Fruit fly (Drosophila melanogaster) whole organism, embryonic: ENCODE data around the gene Bacc.

Experiments used
- Aef1 ChIP-seq: fragments of 200-800 bp; sonication (Bioruptor generic); IDR thresholded peaks from 3 replicates; pipeline ENCODE4 v1.3.6; 2022; ENCODE audit warnings: missing biosample characterization, missing genetic modification characterization
- CG11504 ChIP-seq: fragments of 200-800 bp; sonication (Bioruptor generic); optimal IDR thresholded peaks from 3 replicates; lab custom pipeline; 2019; ENCODE audit warnings: missing biosample characterization, mild to moderate bottlenecking, missing genetic modification characterization, moderate library complexity
- CG12104 ChIP-seq: fragments of 200-800 bp; sonication (Bioruptor generic); optimal IDR thresholded peaks from 3 replicates; lab custom pipeline; 2016; ENCODE audit warnings: missing biosample characterization, missing genetic modification characterization
- CG15601 ChIP-seq: fragments of 200-800 bp; sonication (Bioruptor generic); optimal IDR thresholded peaks from 3 replicates; lab custom pipeline; 2019; ENCODE audit warnings: missing biosample characterization, mild to moderate bottlenecking, missing genetic modification characterization, moderate library complexity
- CG15696 ChIP-seq: fragments of 200-800 bp; sonication (Bioruptor generic); optimal IDR thresholded peaks from 2 replicates; lab custom pipeline; 2019; ENCODE audit warnings: missing biosample characterization, mild to moderate bottlenecking, missing genetic modification characterization, moderate library complexity
- CG1602 ChIP-seq: fragments of 200-800 bp; sonication (Bioruptor generic); optimal IDR thresholded peaks from 3 replicates; lab custom pipeline; 2016; ENCODE audit warnings: missing biosample characterization, missing genetic modification characterization
- CG16779 ChIP-seq: fragments of 200-800 bp; sonication (Bioruptor generic); IDR thresholded peaks from 2 replicates; pipeline ENCODE4 v1.3.6; 2022; ENCODE audit warnings: missing biosample characterization, missing genetic modification characterization
- CG16813 ChIP-seq: fragments of 200-800 bp; sonication (Bioruptor generic); IDR thresholded peaks from 3 replicates; pipeline ENCODE4 v1.3.6; 2022; ENCODE audit warnings: missing biosample characterization, missing genetic modification characterization; ENCODE audit not compliant: partially characterized antibody
- CG2678 ChIP-seq: fragments of 200-800 bp; sonication (Bioruptor generic); optimal IDR thresholded peaks from 3 replicates; lab custom pipeline; 2019; ENCODE audit warnings: missing biosample characterization, mild to moderate bottlenecking, missing genetic modification characterization, moderate library complexity
- CG34224 ChIP-seq: fragments of 200-800 bp; sonication (Bioruptor generic); IDR thresholded peaks from 3 replicates; pipeline ENCODE4 v1.3.6; 2022; ENCODE audit warnings: missing biosample characterization, missing genetic modification characterization; ENCODE audit not compliant: partially characterized antibody
- CG6813 ChIP-seq: fragments of 200-800 bp; sonication (Bioruptor generic); optimal IDR thresholded peaks from 2 replicates; lab custom pipeline; 2017; ENCODE audit warnings: missing biosample characterization, missing genetic modification characterization, mild to moderate bottlenecking, moderate library complexity, missing genetic modification reagents
- CG7928 ChIP-seq: fragments of 200-800 bp; sonication (Bioruptor generic); optimal IDR thresholded peaks from 2 replicates; lab custom pipeline; 2017; ENCODE audit warnings: missing biosample characterization, mild to moderate bottlenecking, missing genetic modification characterization
- CG9609 ChIP-seq: fragments of 200-800 bp; sonication (Bioruptor generic); optimal IDR thresholded peaks from 3 replicates; lab custom pipeline; 2016; ENCODE audit warnings: missing biosample characterization, missing genetic modification characterization
- CG9817 ChIP-seq: fragments of 200-800 bp; sonication (Bioruptor generic); optimal IDR thresholded peaks from 2 replicates; lab custom pipeline; 2018; ENCODE audit warnings: missing biosample characterization, mild to moderate bottlenecking, missing genetic modification characterization, moderate library complexity
- D ChIP-seq, 2 experiments: fragments of 200-800 bp in 1 of 2; fragments of >200 bp in 1 of 2; sonication (Bioruptor generic) in 1 of 2; optimal IDR thresholded peaks; 2 replicates in 1 of 2; 3 replicates in 1 of 2; lab custom pipeline; 2017; ENCODE audit warnings: mild to moderate bottlenecking in 1 of 2, missing biosample characterization in 1 of 2, missing genetic modification characterization in 1 of 2, missing genetic modification reagents in 1 of 2
- Dek ChIP-seq: fragments of 200-800 bp; sonication (Bioruptor generic); optimal IDR thresholded peaks from 3 replicates; lab custom pipeline; 2019; ENCODE audit warnings: missing biosample characterization, mild to moderate bottlenecking, missing genetic modification characterization, moderate library complexity
- Dref ChIP-seq: fragments of 200-800 bp; sonication (Bioruptor generic); IDR thresholded peaks from 2 replicates; pipeline ENCODE4 v1.3.6; 2022; ENCODE audit warnings: missing biosample characterization, missing genetic modification characterization
- E2f2 ChIP-seq: fragments of 200-800 bp; sonication (Bioruptor generic); IDR thresholded peaks from 2 replicates; pipeline ENCODE4 v1.3.6; 2022; ENCODE audit warnings: missing biosample characterization, missing genetic modification characterization
- Gug ChIP-seq: fragments of 200-800 bp; sonication (Bioruptor generic); IDR thresholded peaks from 4 replicates; pipeline ENCODE4 v1.3.6; 2022; ENCODE audit warnings: missing biosample characterization, missing genetic modification characterization
- Hand ChIP-seq: fragments of 200-800 bp; sonication (Bioruptor generic); optimal IDR thresholded peaks from 2 replicates; lab custom pipeline; 2017; ENCODE audit warnings: mild to moderate bottlenecking, missing biosample characterization, missing genetic modification reagents, missing genetic modification characterization
- Hey ChIP-seq: fragments of 200-800 bp; sonication (Bioruptor generic); optimal IDR thresholded peaks from 3 replicates; lab custom pipeline; 2018; ENCODE audit warnings: missing biosample characterization, mild to moderate bottlenecking, missing genetic modification characterization
- HmgD ChIP-seq: fragments of 200-800 bp; sonication (Bioruptor generic); optimal IDR thresholded peaks from 3 replicates; lab custom pipeline; 2016; ENCODE audit warnings: missing biosample characterization, missing genetic modification characterization
- Mrtf ChIP-seq: fragments of 200-800 bp; sonication (Bioruptor generic); IDR thresholded peaks from 3 replicates; pipeline ENCODE4 v1.3.6; 2022; ENCODE audit warnings: missing biosample characterization, missing genetic modification characterization
- Oli ChIP-seq: fragments of 200-800 bp; sonication (Bioruptor generic); optimal IDR thresholded peaks from 2 replicates; lab custom pipeline; 2018; ENCODE audit warnings: missing biosample characterization, mild to moderate bottlenecking, missing genetic modification characterization, moderate library complexity
- Rx ChIP-seq: fragments of 200-800 bp; sonication (Bioruptor generic); IDR thresholded peaks from 2 replicates; pipeline ENCODE4 v1.3.6; 2022; ENCODE audit warnings: missing biosample characterization, missing genetic modification characterization
- Six4 ChIP-seq: fragments of 200-800 bp; sonication (Bioruptor generic); optimal IDR thresholded peaks from 2 replicates; lab custom pipeline; 2016; ENCODE audit warnings: missing biosample characterization, missing genetic modification characterization
- amos ChIP-seq: fragments of 200-800 bp; sonication (Bioruptor generic); IDR thresholded peaks from 2 replicates; pipeline ENCODE4 v1.3.6; 2022; ENCODE audit warnings: missing biosample characterization, missing genetic modification characterization; ENCODE audit not compliant: partially characterized antibody
- bab2 ChIP-seq: fragments of 200-800 bp; sonication (Bioruptor generic); optimal IDR thresholded peaks from 2 replicates; lab custom pipeline; 2016; ENCODE audit warnings: missing biosample characterization, missing genetic modification characterization
- cato ChIP-seq: fragments of 200-800 bp; sonication (Bioruptor generic); optimal IDR thresholded peaks from 2 replicates; lab custom pipeline; 2016; ENCODE audit warnings: missing biosample characterization, missing genetic modification characterization, borderline replicate concordance
- cg ChIP-seq: fragments of 200-800 bp; sonication (Bioruptor generic); optimal IDR thresholded peaks from 3 replicates; lab custom pipeline; 2019; ENCODE audit warnings: missing biosample characterization, mild to moderate bottlenecking, missing genetic modification characterization, moderate library complexity
- dan ChIP-seq: fragments of 200-800 bp; sonication (Bioruptor generic); IDR thresholded peaks from 2 replicates; pipeline ENCODE4 v1.3.6; 2022; ENCODE audit warnings: missing biosample characterization, missing genetic modification characterization
- dpn ChIP-seq, 2 experiments: fragments of 200-800 bp; sonication (Bioruptor generic); optimal IDR thresholded peaks; 3 replicates each; lab custom pipeline; 2016; ENCODE audit warnings: missing biosample characterization in 2 of 2, missing genetic modification characterization in 2 of 2
- eyg ChIP-seq: fragments of 200-800 bp; sonication (Bioruptor generic); optimal IDR thresholded peaks from 3 replicates; lab custom pipeline; 2016; ENCODE audit warnings: missing biosample characterization, missing genetic modification characterization
- gcm ChIP-seq: fragments of 200-800 bp; sonication (Bioruptor generic); optimal IDR thresholded peaks from 2 replicates; lab custom pipeline; 2019; ENCODE audit warnings: missing biosample characterization, mild to moderate bottlenecking, missing genetic modification characterization, moderate library complexity
- gcm2 ChIP-seq: fragments of 200-800 bp; sonication (Bioruptor generic); optimal IDR thresholded peaks from 2 replicates; lab custom pipeline; 2016; ENCODE audit warnings: missing biosample characterization, missing genetic modification characterization
- gem ChIP-seq: fragments of 200-800 bp; sonication (Bioruptor generic); optimal IDR thresholded peaks from 2 replicates; lab custom pipeline; 2019; ENCODE audit warnings: missing biosample characterization, mild to moderate bottlenecking, missing genetic modification characterization, moderate library complexity
- insv ChIP-seq, 2 experiments: fragments of 200-800 bp; sonication (Bioruptor generic); optimal IDR thresholded peaks; 3 replicates each; lab custom pipeline; 2016 to 2018; ENCODE audit warnings: missing biosample characterization in 2 of 2, missing genetic modification characterization in 2 of 2
- inv ChIP-seq: fragments of 200-800 bp; sonication (Bioruptor generic); IDR thresholded peaks from 2 replicates; pipeline ENCODE4 v1.3.6; 2022; ENCODE audit warnings: missing biosample characterization, missing genetic modification characterization; ENCODE audit not compliant: partially characterized antibody
- kni ChIP-seq: fragments of 200-800 bp; sonication (Bioruptor generic); optimal IDR thresholded peaks from 3 replicates; lab custom pipeline; 2017; ENCODE audit warnings: mild to moderate bottlenecking, missing biosample characterization, missing genetic modification reagents, missing genetic modification characterization
- lab ChIP-seq: fragments of 200-800 bp; sonication (Bioruptor generic); optimal IDR thresholded peaks from 3 replicates; lab custom pipeline; 2017; ENCODE audit warnings: missing biosample characterization, missing genetic modification characterization, mild to moderate bottlenecking, moderate library complexity, missing genetic modification reagents
- lilli ChIP-seq: fragments of 200-800 bp; sonication (Bioruptor generic); optimal IDR thresholded peaks from 3 replicates; lab custom pipeline; 2016; ENCODE audit warnings: missing biosample characterization, missing genetic modification characterization
- nau ChIP-seq: fragments of 200-800 bp; sonication (Bioruptor generic); optimal IDR thresholded peaks from 3 replicates; lab custom pipeline; 2017; ENCODE audit warnings: missing biosample characterization, mild to moderate bottlenecking, missing genetic modification characterization, missing genetic modification reagents
- rib ChIP-seq: fragments of 200-800 bp; sonication (Bioruptor generic); IDR thresholded peaks from 2 replicates; pipeline ENCODE4 v1.3.6; 2022; ENCODE audit warnings: missing biosample characterization, missing genetic modification characterization
- ro ChIP-seq: fragments of 200-800 bp; sonication (Bioruptor generic); IDR thresholded peaks from 2 replicates; pipeline ENCODE4 v1.3.6; 2022; ENCODE audit warnings: missing biosample characterization, missing genetic modification characterization
- row ChIP-seq: fragments of 200-800 bp; sonication (Bioruptor generic); IDR thresholded peaks from 3 replicates; pipeline ENCODE4 v1.3.6; 2022; ENCODE audit warnings: missing biosample characterization, missing genetic modification characterization
- sens-2 ChIP-seq: fragments of 200-800 bp; sonication (Bioruptor generic); IDR thresholded peaks from 2 replicates; pipeline ENCODE4 v1.3.6; 2022; ENCODE audit warnings: missing biosample characterization, missing genetic modification characterization
- shn ChIP-seq: fragments of 200-800 bp; sonication (Bioruptor generic); optimal IDR thresholded peaks from 3 replicates; lab custom pipeline; 2016; ENCODE audit warnings: missing biosample characterization, missing genetic modification characterization
- sisA ChIP-seq: fragments of 200-800 bp; sonication (Bioruptor generic); IDR thresholded peaks from 2 replicates; pipeline ENCODE4 v1.3.6; 2022; ENCODE audit warnings: missing biosample characterization, missing genetic modification characterization
- tup ChIP-seq: fragments of 200-800 bp; sonication (Bioruptor generic); optimal IDR thresholded peaks from 2 replicates; lab custom pipeline; 2016; ENCODE audit warnings: missing biosample characterization, mild to moderate bottlenecking, missing genetic modification characterization, moderate library complexity
- vnd ChIP-seq: fragments of 200-800 bp; sonication (Bioruptor generic); IDR thresholded peaks from 3 replicates; pipeline ENCODE4 v1.3.6; 2022; ENCODE audit warnings: missing biosample characterization, missing genetic modification characterization; ENCODE audit not compliant: partially characterized antibody

The Bacc gene

dm6 chr2L:2720368-2720767, 31.9 kb upstream of the Bacc start (continued):
- TF ChIP-seq D (optimal IDR thresholded peaks at IDR 0.05; lab: Kevin White, UChicago) (no peak), D (GFP tag; optimal IDR thresholded peaks at IDR 0.05; lab: Kevin White, UChicago) (no peak), row (GFP tag; lab: Robert Waterston, UW) (peak; percentile 54; the same call in 1 of the 3 replicates), gcm2 (no peak), amos (no peak), CG16779 (no peak), Hand (GFP tag; lab: Kevin White, UChicago) (no peak), Aef1 (GFP tag; lab: Robert Waterston, UW) (peak; percentile 37; the same call in 1 of the 3 replicates), nau (GFP tag; lab: Kevin White, UChicago) (no peak), CG15601 (tag; lab: Kevin White, UChicago) (no peak), lilli (GFP tag; lab: Kevin White, UChicago) (no peak), Mrtf (GFP tag; lab: Robert Waterston, UW) (0 out of 3 replicates have a peak, but pooled peaks have one; percentile 38), Six4 (no peak), CG16813 (no peak), ro (GFP tag; lab: Robert Waterston, UW) (no peak), gcm (no peak), CG9609 (GFP tag; lab: Kevin White, UChicago) (peak; percentile 8), CG9817 (tag; lab: Kevin White, UChicago) (peak; percentile 27), Dref (GFP tag; lab: Robert Waterston, UW) (no peak), CG7928 (no peak), bab2 (GFP tag; lab: Kevin White, UChicago) (no peak), rib (GFP tag; lab: Robert Waterston, UW) (no peak), CG1602 (no peak), insv (GFP tag; optimal IDR thresholded peaks at IDR 0.05; lab: Kevin White, UChicago) (no peak), CG34224 (GFP tag; lab: Robert Waterston, UW) (no peak), eyg (GFP tag; lab: Kevin White, UChicago) (no peak), cg (no peak), kni (GFP tag; lab: Kevin White, UChicago) (no peak), CG15696 (tag; lab: Kevin White, UChicago) (no peak), Dek (tag; lab: Kevin White, UChicago) (no peak), CG6813 (no peak), E2f2 (GFP tag; lab: Robert Waterston, UW) (0 out of 2 replicates have a peak, but pooled peaks have one; percentile 9), Gug (GFP tag; lab: Robert Waterston, UW) (0 out of 4 replicates have a peak, but pooled peaks have one; percentile 5), Hey (no peak), lab (GFP tag; lab: Kevin White, UChicago) (peak; percentile 51), sens-2 (GFP tag; lab: Robert Waterston, UW) (no peak), dan (GFP tag; lab: Robert Waterston, UW) (no peak), shn (GFP tag; lab: Kevin White, UChicago) (no peak), Oli (peak; percentile 6), CG12104 (no peak), CG11504 (tag; lab: Kevin White, UChicago) (peak; percentile 50), inv (GFP tag; lab: Robert Waterston, UW) (no peak), gem (tag; lab: Kevin White, UChicago) (peak; percentile 52), dpn (GFP tag; optimal IDR thresholded peaks at IDR 0.05; lab: Kevin White, UChicago) (peak in 1 of 2 experiments; percentile 12), CG2678 (tag; lab: Kevin White, UChicago) (peak; percentile 29), tup (GFP tag; lab: Kevin White, UChicago) (no peak), vnd (GFP tag; lab: Robert Waterston, UW) (no peak), HmgD (GFP tag; lab: Kevin White, UChicago) (no peak), Rx (no peak), cato (GFP tag; lab: Kevin White, UChicago) (no peak), sisA (GFP tag; lab: Robert Waterston, UW) (peak; percentile 39; the same call in 1 of the 2 replicates)
